Worm (Caenorhabditis elegans) whole organism, L2 larva: ENCODE measurements around the gene F38A1.11.

ENCODE experiments used
- ama-1 ChIP-seq: fragments of 150-350 bp; optimal IDR thresholded peaks from 2 replicates; lab custom pipeline; 2018; ENCODE audit warnings: inconsistent platforms
- nhr-77 ChIP-seq: fragments of 150-350 bp; optimal IDR thresholded peaks from 2 replicates; lab custom pipeline; 2014; ENCODE audit warnings: missing biosample characterization, missing genetic modification characterization

DNA sequence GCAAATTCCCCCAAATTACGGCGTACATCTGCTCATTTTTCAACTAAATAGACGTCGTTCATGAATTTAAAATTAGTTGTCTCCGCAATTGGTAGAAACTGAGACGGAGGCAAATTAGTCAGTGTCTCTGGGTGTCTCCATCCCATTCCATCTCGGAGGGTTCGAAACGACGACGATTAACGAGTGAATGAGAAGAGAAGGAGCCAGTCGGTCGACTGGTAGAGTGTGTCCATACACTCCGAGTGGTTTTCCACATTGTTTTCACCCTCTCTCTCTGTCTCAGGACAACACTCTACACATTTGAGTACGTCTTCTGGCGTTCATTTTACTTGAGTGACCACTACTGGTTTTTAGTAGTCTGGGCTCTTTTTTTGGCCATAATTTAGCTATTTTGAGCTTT is 31.8 kb downstream of the F38A1.11 start:
- TF ChIP-seq ama-1 (lab: Kevin White, UChicago) (no peak), nhr-77 (tag; lab: Kevin White, UChicago) (no peak)
